Fruit fly (Drosophila melanogaster) whole organism, embryonic: Measurements from ENCODE around the gene Scr.
A peak's percentile ranks its signal among the peaks of the same experiment; 100 is the strongest.

Source experiments
- Abd-B ChIP-seq: fragments of 200-800 bp; sonication (Bioruptor generic); optimal IDR thresholded peaks from 2 replicates; lab custom pipeline; 2018; ENCODE audit warnings: missing biosample characterization, mild to moderate bottlenecking, missing genetic modification characterization, moderate library complexity
- Asciz ChIP-seq: fragments of 200-800 bp; sonication (Bioruptor generic); optimal IDR thresholded peaks from 2 replicates; lab custom pipeline; 2017; ENCODE audit warnings: missing biosample characterization, mild to moderate bottlenecking, missing genetic modification characterization, missing genetic modification reagents
- CG10654 ChIP-seq: fragments of 200-800 bp; sonication (Bioruptor generic); optimal IDR thresholded peaks from 2 replicates; lab custom pipeline; 2016; ENCODE audit warnings: missing biosample characterization, missing genetic modification characterization
- CG10979 ChIP-seq: fragments of 200-800 bp; sonication (Bioruptor generic); optimal IDR thresholded peaks from 2 replicates; lab custom pipeline; 2018; ENCODE audit warnings: missing biosample characterization, mild to moderate bottlenecking, missing genetic modification characterization, moderate library complexity
- CG13624 ChIP-seq: fragments of 200-800 bp; sonication (Bioruptor generic); optimal IDR thresholded peaks from 2 replicates; lab custom pipeline; 2016; ENCODE audit warnings: missing biosample characterization, missing genetic modification characterization
- CG14710 ChIP-seq: fragments of 200-800 bp; sonication (Bioruptor generic); optimal IDR thresholded peaks from 3 replicates; lab custom pipeline; 2019; ENCODE audit warnings: missing biosample characterization, mild to moderate bottlenecking, missing genetic modification characterization, moderate library complexity
- CG14965 ChIP-seq: fragments of 200-800 bp; sonication (Bioruptor generic); optimal IDR thresholded peaks from 2 replicates; lab custom pipeline; 2016; ENCODE audit warnings: missing biosample characterization, missing genetic modification characterization, borderline replicate concordance
- CG15479 ChIP-seq: fragments of 200-800 bp; sonication (Bioruptor generic); optimal IDR thresholded peaks from 3 replicates; lab custom pipeline; 2019; ENCODE audit warnings: missing biosample characterization, mild to moderate bottlenecking, missing genetic modification characterization, moderate library complexity
- CG15696 ChIP-seq: fragments of 200-800 bp; sonication (Bioruptor generic); optimal IDR thresholded peaks from 2 replicates; lab custom pipeline; 2019; ENCODE audit warnings: missing biosample characterization, mild to moderate bottlenecking, missing genetic modification characterization, moderate library complexity
- CG16813 ChIP-seq: fragments of 200-800 bp; sonication (Bioruptor generic); IDR thresholded peaks from 3 replicates; pipeline ENCODE4 v1.3.6; 2022; ENCODE audit warnings: missing biosample characterization, missing genetic modification characterization; ENCODE audit not compliant: partially characterized antibody
- CG17802 ChIP-seq: fragments of 200-800 bp; sonication (Bioruptor generic); optimal IDR thresholded peaks from 2 replicates; lab custom pipeline; 2018; ENCODE audit warnings: missing biosample characterization, mild to moderate bottlenecking, missing genetic modification characterization, moderate library complexity
- CG18262 ChIP-seq: fragments of 200-800 bp; optimal IDR thresholded peaks from 3 replicates; lab custom pipeline; 2019; ENCODE audit warnings: missing biosample characterization, mild to moderate bottlenecking, missing genetic modification characterization, moderate library complexity
- CG18619 ChIP-seq: fragments of 200-800 bp; sonication (Bioruptor generic); optimal IDR thresholded peaks from 3 replicates; lab custom pipeline; 2017; ENCODE audit warnings: missing biosample characterization, mild to moderate bottlenecking, missing genetic modification characterization
- CG18764 ChIP-seq: fragments of 200-800 bp; sonication (Bioruptor generic); optimal IDR thresholded peaks from 3 replicates; lab custom pipeline; 2016; ENCODE audit warnings: missing biosample characterization, missing genetic modification characterization
- CG30431 ChIP-seq: fragments of 200-800 bp; sonication (Bioruptor generic); optimal IDR thresholded peaks from 2 replicates; lab custom pipeline; 2017; ENCODE audit warnings: missing biosample characterization, missing genetic modification characterization
- CG31224 ChIP-seq: fragments of 200-800 bp; sonication (Bioruptor generic); IDR thresholded peaks from 2 replicates; pipeline ENCODE4 v1.3.6; 2022; ENCODE audit warnings: missing biosample characterization, missing genetic modification characterization
- CG4404 ChIP-seq: fragments of 200-800 bp; sonication (Bioruptor generic); IDR thresholded peaks from 2 replicates; pipeline ENCODE4 v1.3.6; 2022; ENCODE audit warnings: missing biosample characterization, missing genetic modification characterization
- CG4854 ChIP-seq: fragments of 200-800 bp; sonication (Bioruptor generic); optimal IDR thresholded peaks from 2 replicates; lab custom pipeline; 2016; ENCODE audit warnings: missing biosample characterization, missing genetic modification characterization, inconsistent platforms
- CG5953 ChIP-seq: fragments of 200-800 bp; sonication (Bioruptor generic); IDR thresholded peaks from 2 replicates; pipeline ENCODE4 v1.3.6; 2022; ENCODE audit warnings: missing biosample characterization, missing genetic modification characterization
- CG9215 ChIP-seq: fragments of 200-800 bp; sonication (Bioruptor generic); IDR thresholded peaks from 2 replicates; pipeline ENCODE4 v1.3.6; 2022; ENCODE audit warnings: missing biosample characterization, missing genetic modification characterization
- CG9727 ChIP-seq: fragments of 200-800 bp; sonication (Bioruptor generic); optimal IDR thresholded peaks from 3 replicates; lab custom pipeline; 2017; ENCODE audit warnings: missing biosample characterization, mild to moderate bottlenecking, missing genetic modification characterization
- CG9817 ChIP-seq: fragments of 200-800 bp; sonication (Bioruptor generic); optimal IDR thresholded peaks from 2 replicates; lab custom pipeline; 2018; ENCODE audit warnings: missing biosample characterization, mild to moderate bottlenecking, missing genetic modification characterization, moderate library complexity
- CTCF ChIP-seq: fragments of 200-800 bp; sonication (Bioruptor generic); optimal IDR thresholded peaks from 2 replicates; lab custom pipeline; 2017; ENCODE audit warnings: missing biosample characterization, mild to moderate bottlenecking, missing genetic modification characterization, moderate library complexity
- Camta ChIP-seq: fragments of 200-800 bp; sonication (Bioruptor generic); optimal IDR thresholded peaks from 2 replicates; lab custom pipeline; 2016; ENCODE audit warnings: missing biosample characterization, missing genetic modification characterization
- CrebB ChIP-seq: fragments of 200-800 bp; sonication (Bioruptor generic); optimal IDR thresholded peaks from 3 replicates; lab custom pipeline; 2018; ENCODE audit warnings: missing biosample characterization, mild to moderate bottlenecking, missing genetic modification characterization
- D19A ChIP-seq: fragments of 200-800 bp; optimal IDR thresholded peaks from 3 replicates; lab custom pipeline; 2019; ENCODE audit warnings: missing biosample characterization, mild to moderate bottlenecking, missing genetic modification characterization, moderate library complexity
- Dll ChIP-seq: fragments of 200-800 bp; sonication (Bioruptor generic); IDR thresholded peaks from 4 replicates; pipeline ENCODE4 v1.3.6; 2022; ENCODE audit warnings: missing biosample characterization, missing genetic modification characterization; ENCODE audit not compliant: partially characterized antibody
- HLHmδ ChIP-seq: fragments of 200-800 bp; sonication (Bioruptor generic); optimal IDR thresholded peaks from 2 replicates; lab custom pipeline; 2018; ENCODE audit warnings: missing biosample characterization, mild to moderate bottlenecking, missing genetic modification characterization, moderate library complexity
- Optix ChIP-seq: fragments of 200-800 bp; sonication (Bioruptor generic); IDR thresholded peaks from 3 replicates; pipeline ENCODE4 v1.3.6; 2022; ENCODE audit warnings: missing biosample characterization, missing genetic modification characterization
- Scr ChIP-seq: fragments of 200-800 bp; sonication (Bioruptor generic); IDR thresholded peaks from 2 replicates; pipeline ENCODE4 v1.3.6; 2022; ENCODE audit warnings: missing biosample characterization, missing genetic modification characterization; ENCODE audit not compliant: partially characterized antibody
- Six4 ChIP-seq: fragments of 200-800 bp; sonication (Bioruptor generic); optimal IDR thresholded peaks from 2 replicates; lab custom pipeline; 2016; ENCODE audit warnings: missing biosample characterization, missing genetic modification characterization
- Ssrp ChIP-seq: fragments of 200-800 bp; sonication (Bioruptor generic); optimal IDR thresholded peaks from 2 replicates; lab custom pipeline; 2018; ENCODE audit warnings: missing biosample characterization, mild to moderate bottlenecking, missing genetic modification characterization, moderate library complexity
- Xbp1 ChIP-seq: fragments of 200-800 bp; sonication (Bioruptor generic); optimal IDR thresholded peaks from 3 replicates; lab custom pipeline; 2016; ENCODE audit warnings: missing biosample characterization, mild to moderate bottlenecking, missing genetic modification characterization
- cad ChIP-seq: fragments of >200 bp; optimal IDR thresholded peaks from 2 replicates; lab custom pipeline; 2017; ENCODE audit warnings: missing biosample characterization, missing genetic modification characterization
- chm ChIP-seq: fragments of 200-800 bp; sonication (Bioruptor generic); IDR thresholded peaks from 2 replicates; pipeline ENCODE4 v1.3.6; 2022; ENCODE audit warnings: missing biosample characterization, missing genetic modification characterization
- esg ChIP-seq: fragments of 200-800 bp; sonication (Bioruptor generic); conservative IDR thresholded peaks from 2 replicates; pipeline ENCODE4 v1.3.6; 2022; ENCODE audit warnings: missing biosample characterization, missing genetic modification characterization
- ewg ChIP-seq: fragments of 200-800 bp; sonication (Bioruptor generic); optimal IDR thresholded peaks from 3 replicates; lab custom pipeline; 2017; ENCODE audit warnings: mild to moderate bottlenecking, missing biosample characterization, missing genetic modification reagents, missing genetic modification characterization
- fru ChIP-seq: fragments of >200 bp; optimal IDR thresholded peaks from 2 replicates; lab custom pipeline; 2017
- gcm ChIP-seq: fragments of 200-800 bp; sonication (Bioruptor generic); optimal IDR thresholded peaks from 2 replicates; lab custom pipeline; 2019; ENCODE audit warnings: missing biosample characterization, mild to moderate bottlenecking, missing genetic modification characterization, moderate library complexity
- gcm2 ChIP-seq: fragments of 200-800 bp; sonication (Bioruptor generic); optimal IDR thresholded peaks from 2 replicates; lab custom pipeline; 2016; ENCODE audit warnings: missing biosample characterization, missing genetic modification characterization
- hbn ChIP-seq: fragments of 200-800 bp; sonication (Bioruptor generic); IDR thresholded peaks from 2 replicates; pipeline ENCODE4 v1.3.6; 2022; ENCODE audit warnings: missing biosample characterization, missing genetic modification characterization; ENCODE audit not compliant: partially characterized antibody
- insv ChIP-seq, 2 experiments: fragments of 200-800 bp; sonication (Bioruptor generic); optimal IDR thresholded peaks; 3 replicates each; lab custom pipeline; 2016 to 2018; ENCODE audit warnings: missing biosample characterization in 2 of 2, missing genetic modification characterization in 2 of 2
- lab ChIP-seq: fragments of 200-800 bp; sonication (Bioruptor generic); optimal IDR thresholded peaks from 3 replicates; lab custom pipeline; 2017; ENCODE audit warnings: missing biosample characterization, missing genetic modification characterization, mild to moderate bottlenecking, moderate library complexity, missing genetic modification reagents
- oc ChIP-seq: fragments of 200-800 bp; sonication (Bioruptor generic); optimal IDR thresholded peaks from 2 replicates; lab custom pipeline; 2018; ENCODE audit warnings: missing biosample characterization, mild to moderate bottlenecking, missing genetic modification characterization, moderate library complexity
- phol ChIP-seq: fragments of 200-800 bp; sonication (Bioruptor generic); optimal IDR thresholded peaks from 3 replicates; lab custom pipeline; 2018; ENCODE audit warnings: missing biosample characterization, mild to moderate bottlenecking, missing genetic modification characterization, moderate library complexity
- psq ChIP-seq: fragments of 200-800 bp; sonication (Bioruptor generic); optimal IDR thresholded peaks from 2 replicates; lab custom pipeline; 2017; ENCODE audit warnings: missing biosample characterization, missing genetic modification characterization
- pzg ChIP-seq: fragments of 200-800 bp; sonication (Bioruptor generic); optimal IDR thresholded peaks from 3 replicates; lab custom pipeline; 2018; ENCODE audit warnings: missing biosample characterization, mild to moderate bottlenecking, missing genetic modification characterization, moderate library complexity
- sob ChIP-seq: fragments of 200-800 bp; sonication (Bioruptor generic); IDR thresholded peaks from 2 replicates; pipeline ENCODE4 v1.3.6; 2022; ENCODE audit warnings: missing biosample characterization, missing genetic modification characterization
- stc ChIP-seq: fragments of 200-800 bp; sonication (Bioruptor generic); IDR thresholded peaks from 2 replicates; pipeline ENCODE4 v1.3.6; 2022; ENCODE audit warnings: missing biosample characterization, missing genetic modification characterization
- tll ChIP-seq, 2 experiments: fragments of 200-800 bp in 1 of 2; fragments of >200 bp in 1 of 2; sonication (Bioruptor generic) in 1 of 2; optimal IDR thresholded peaks; 2 replicates each; lab custom pipeline; 2017 to 2019; ENCODE audit warnings: missing biosample characterization in 2 of 2, missing genetic modification characterization in 2 of 2, mild to moderate bottlenecking in 1 of 2, moderate library complexity in 1 of 2
- wek ChIP-seq: fragments of 200-800 bp; sonication (Bioruptor generic); optimal IDR thresholded peaks from 3 replicates; lab custom pipeline; 2018; ENCODE audit warnings: missing biosample characterization, mild to moderate bottlenecking, missing genetic modification characterization, moderate library complexity

Scr gene

DNA sequence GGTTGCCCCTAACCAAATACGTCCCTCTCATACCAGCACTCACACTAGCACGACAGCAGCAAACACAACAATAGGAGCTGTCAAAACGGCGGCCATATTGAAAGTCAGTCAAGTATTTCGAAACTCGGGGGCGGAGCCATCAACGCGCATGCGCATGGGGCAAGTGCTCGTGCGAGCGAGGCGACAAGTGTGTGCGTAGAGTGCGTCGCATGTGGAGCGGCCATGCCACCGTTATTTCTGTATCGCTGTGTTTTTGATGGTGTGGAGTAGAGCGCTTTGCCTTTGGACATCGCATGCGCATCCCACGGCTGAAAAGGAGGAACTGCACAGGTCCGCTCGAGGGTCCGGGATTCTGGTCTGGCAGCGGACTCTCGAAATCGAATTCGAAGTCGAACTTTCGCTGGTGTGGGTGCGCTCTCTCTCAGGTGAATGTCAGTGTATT lies 43.4 kb upstream of the Scr start (continued):
- TF ChIP-seq D19A (tag; lab: Kevin White, UChicago) = no peak
- TF ChIP-seq phol (tag; lab: Kevin White, UChicago) = peak; percentile 81
- TF ChIP-seq CG5953 (GFP tag; lab: Robert Waterston, UW) = no peak
- TF ChIP-seq Xbp1 (GFP tag; lab: Kevin White, UChicago) = no peak
- no peak for TF ChIP-seq hbn (GFP tag; lab: Robert Waterston, UW)
- TF ChIP-seq Dll (GFP tag; lab: Robert Waterston, UW) = no peak
- TF ChIP-seq chm (GFP tag; lab: Robert Waterston, UW) = no peak
- TF ChIP-seq wek (GFP tag; lab: Kevin White, UChicago) = no peak
- TF ChIP-seq CG14965 = no peak
- TF ChIP-seq Camta = no peak
- TF ChIP-seq Optix (GFP tag; lab: Robert Waterston, UW) = no peak
- no peak for TF ChIP-seq CG14710
- TF ChIP-seq CG4404 (GFP tag; lab: Robert Waterston, UW) = no peak
- no peak for TF ChIP-seq CG9817 (tag; lab: Kevin White, UChicago)
- no peak for TF ChIP-seq CG31224 (GFP tag; lab: Robert Waterston, UW)
- no peak for TF ChIP-seq Ssrp
- TF ChIP-seq CG18764 (GFP tag; lab: Kevin White, UChicago) = no peak
- TF ChIP-seq sob (GFP tag; lab: Robert Waterston, UW) = no peak
- no peak for TF ChIP-seq esg (GFP tag; lab: Robert Waterston, UW)
- no peak for TF ChIP-seq Abd-B (GFP tag; lab: Kevin White, UChicago)
- TF ChIP-seq CG18262 (tag; lab: Kevin White, UChicago) = no peak
- no peak for TF ChIP-seq fru (lab: Kevin White, UChicago)
- TF ChIP-seq ewg (GFP tag; lab: Kevin White, UChicago) = peak; percentile 99
- TF ChIP-seq CG13624 (GFP tag; lab: Kevin White, UChicago) = peak; percentile 35
- TF ChIP-seq CG15696 = no peak
- TF ChIP-seq insv (GFP tag; optimal IDR thresholded peaks at IDR 0.05; lab: Kevin White, UChicago) = no peak
- TF ChIP-seq Asciz (GFP tag; lab: Kevin White, UChicago) = no peak
- TF ChIP-seq CG18619 = no peak
- TF ChIP-seq lab (GFP tag; lab: Kevin White, UChicago) = no peak
- TF ChIP-seq Six4 (GFP tag; lab: Kevin White, UChicago) = no peak
- TF ChIP-seq HLHmδ (GFP tag; lab: Kevin White, UChicago) = no peak
- TF ChIP-seq CG9727 (GFP tag; lab: Kevin White, UChicago) = no peak
- TF ChIP-seq stc = no peak
- no peak for TF ChIP-seq psq (GFP tag; lab: Kevin White, UChicago)
- TF ChIP-seq gcm = no peak
- peak in 1 of 2 experiments; percentile 71 for TF ChIP-seq tll (GFP tag; optimal IDR thresholded peaks at IDR 0.05; lab: Kevin White, UChicago)
- TF ChIP-seq CrebB (tag; lab: Kevin White, UChicago) = no peak
- TF ChIP-seq CG10654 (GFP tag; lab: Kevin White, UChicago) = no peak
- peak; percentile 24 for TF ChIP-seq CG15479
- no peak for TF ChIP-seq CTCF (GFP tag; lab: Kevin White, UChicago)
- no peak for TF ChIP-seq pzg (GFP tag; lab: Kevin White, UChicago)
- TF ChIP-seq CG10979 (tag; lab: Kevin White, UChicago) = no peak
- no peak for TF ChIP-seq Scr (GFP tag; lab: Robert Waterston, UW)
- TF ChIP-seq CG4854 (GFP tag; lab: Kevin White, UChicago) = no peak
- TF ChIP-seq CG17802 = no peak
- TF ChIP-seq gcm2 (GFP tag; lab: Kevin White, UChicago) = no peak
- no peak for TF ChIP-seq CG30431 (GFP tag; lab: Kevin White, UChicago)
- no peak for TF ChIP-seq CG9215
- TF ChIP-seq CG16813 (GFP tag; lab: Robert Waterston, UW) = no peak
- TF ChIP-seq oc = no peak
- peak; percentile 5 for TF ChIP-seq cad (GFP tag; lab: Kevin White, UChicago)
